Worm (Caenorhabditis elegans): ENCODE measurements around the gene his-7.

The his-7 gene

ce11 chrV:8552460-8552859, 19.3 kb downstream of the his-7 start, which contains the start of gene acr-15:
Gene acr-15 (plus strand): TSS chrV:8552695.
- TF ChIP-seq C38D4.7 (GFP tag; optimal IDR thresholded peaks at IDR 0.05), result no peak
- TF ChIP-seq ceh-31 (tag; optimal IDR thresholded peaks at IDR 0.05), result no peak
- no peak for TF ChIP-seq unc-42 (tag; optimal IDR thresholded peaks at IDR 0.05)
- no peak for TF ChIP-seq ceh-45 (GFP tag; IDR thresholded peaks at IDR 0.05)
- TF ChIP-seq tbx-7 (tag; optimal IDR thresholded peaks at IDR 0.05), result no peak
- TF ChIP-seq K09A11.1 (tag; optimal IDR thresholded peaks at IDR 0.05; ENCODE audit: insufficient read depth), result no peak
- TF ChIP-seq ceh-18 (tag; optimal IDR thresholded peaks at IDR 0.05), result no peak
- no peak for TF ChIP-seq nhr-11 (tag; optimal IDR thresholded peaks at IDR 0.05)
- TF ChIP-seq fkh-6 (tag; optimal IDR thresholded peaks at IDR 0.05), result no peak
- no peak for TF ChIP-seq ceh-14 (tag; optimal IDR thresholded peaks at IDR 0.05)

ce11 chrV:8555955-8556354, 22.8 kb downstream of the his-7 start:
- TF ChIP-seq ceh-34 (tag; optimal IDR thresholded peaks at IDR 0.05), result no peak
- TF ChIP-seq unc-42 (tag; optimal IDR thresholded peaks at IDR 0.05), result peak; percentile 24

ce11 chrV:8560916-8561315, 27.7 kb downstream of the his-7 start, which contains the start of gene acr-16:
Gene acr-16 (plus strand): TSS chrV:8561216.
- TF ChIP-seq syd-9 (tag; optimal IDR thresholded peaks at IDR 0.05), result no peak
- TF ChIP-seq ceh-45 (GFP tag; IDR thresholded peaks at IDR 0.05), result no peak
- no peak for TF ChIP-seq ceh-48 (tag; optimal IDR thresholded peaks at IDR 0.05)
- TF ChIP-seq tbx-7 (tag; optimal IDR thresholded peaks at IDR 0.05), result no peak
- no peak for TF ChIP-seq fkh-10 (GFP tag; optimal IDR thresholded peaks at IDR 0.05)
- no peak for TF ChIP-seq npax-4 (tag; optimal IDR thresholded peaks at IDR 0.05)
- no peak for TF ChIP-seq pag-3 (tag; optimal IDR thresholded peaks at IDR 0.05; ENCODE audit: borderline replicate concordance)
- no peak for TF ChIP-seq Y22D7AL.16 (tag; optimal IDR thresholded peaks at IDR 0.05)
- no peak for TF ChIP-seq gmeb-2 (tag; optimal IDR thresholded peaks at IDR 0.05)
- no peak for TF ChIP-seq pat-9 (tag; optimal IDR thresholded peaks at IDR 0.05)
- TF ChIP-seq lin-11 (tag; optimal IDR thresholded peaks at IDR 0.05), result no peak
- TF ChIP-seq eyg-1 (tag; optimal IDR thresholded peaks at IDR 0.05), result no peak
- no peak for TF ChIP-seq unc-55 (GFP tag; optimal IDR thresholded peaks at IDR 0.05)

ce11 chrV:8565075-8565474, 31.9 kb downstream of the his-7 start, which contains the start of gene F25G6.8:
Gene F25G6.8 (minus strand): TSS chrV:8565175.
- no peak for TF ChIP-seq ceh-31 (tag; optimal IDR thresholded peaks at IDR 0.05)
- TF ChIP-seq C38D4.7 (GFP tag; optimal IDR thresholded peaks at IDR 0.05), result no peak
- TF ChIP-seq K02D7.2 (tag; optimal IDR thresholded peaks at IDR 0.05), result no peak
- no peak for TF ChIP-seq fkh-10 (GFP tag; optimal IDR thresholded peaks at IDR 0.05)
- TF ChIP-seq unc-42 (tag; optimal IDR thresholded peaks at IDR 0.05), result no peak
- no peak for TF ChIP-seq ceh-18 (tag; optimal IDR thresholded peaks at IDR 0.05)
- TF ChIP-seq pax-1 (tag; optimal IDR thresholded peaks at IDR 0.05), result no peak
- no peak for TF ChIP-seq che-1 (tag; optimal IDR thresholded peaks at IDR 0.05)
- no peak for TF ChIP-seq pha-4 (tag; optimal IDR thresholded peaks at IDR 0.05)
- TF ChIP-seq fkh-6 (tag; optimal IDR thresholded peaks at IDR 0.05), result no peak
- TF ChIP-seq ceh-2 (tag; optimal IDR thresholded peaks at IDR 0.05), result no peak

- TF ChIP-seq nfya-1 (tag; optimal IDR thresholded peaks at IDR 0.05), result no peak
- no peak for TF ChIP-seq fax-1 (tag; optimal IDR thresholded peaks at IDR 0.05)
- TF ChIP-seq npax-4 (tag; optimal IDR thresholded peaks at IDR 0.05), result no peak
- no peak for TF ChIP-seq unc-55 (GFP tag; optimal IDR thresholded peaks at IDR 0.05)
- no peak for TF ChIP-seq mec-3 (tag; optimal IDR thresholded peaks at IDR 0.05; ENCODE audit: borderline replicate concordance)
- TF ChIP-seq F13H6.1 (tag; optimal IDR thresholded peaks at IDR 0.05), result no peak
- TF ChIP-seq ahr-1 (tag; optimal IDR thresholded peaks at IDR 0.05), result no peak
- no peak for TF ChIP-seq ceh-48 (tag; optimal IDR thresholded peaks at IDR 0.05)
- no peak for TF ChIP-seq pros-1 (tag; optimal IDR thresholded peaks at IDR 0.05)
- TF ChIP-seq C38D4.7 (GFP tag; optimal IDR thresholded peaks at IDR 0.05), result no peak
- TF ChIP-seq ttx-3 (tag; optimal IDR thresholded peaks at IDR 0.05), result no peak
- no peak for TF ChIP-seq gmeb-2 (tag; optimal IDR thresholded peaks at IDR 0.05)
- no peak for TF ChIP-seq C08G9.2 (tag; optimal IDR thresholded peaks at IDR 0.05)
Observed at ce11 chrV:8569172-8569571, 36.0 kb downstream of the his-7 start.

All from whole organism, late embryonic.